Worm (Caenorhabditis elegans): ENCODE data around the gene srlf-1.

srlf-1 gene

DNA sequence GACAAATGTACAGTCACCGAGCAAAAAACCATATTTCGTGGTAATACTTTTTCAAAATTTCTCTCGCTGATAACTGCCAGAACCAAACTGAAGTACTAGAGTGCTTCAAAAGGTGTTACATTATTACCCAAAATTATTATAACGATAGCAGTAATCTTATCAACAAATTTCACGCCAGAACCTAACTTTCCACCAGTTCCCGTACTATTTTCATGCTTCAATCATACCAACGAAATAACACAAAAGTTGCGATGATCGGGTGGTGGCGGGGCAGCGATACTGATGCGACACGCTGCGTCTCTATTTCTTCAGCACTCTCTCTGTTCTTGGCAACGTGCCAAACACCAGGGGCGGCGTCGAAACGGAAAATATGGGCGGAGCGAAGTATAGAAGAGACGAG is 18.6 kb downstream of the srlf-1 start:
- peak; percentile 55 for TF ChIP-seq elt-2 (tag; optimal IDR thresholded peaks at IDR 0.05)
- TF ChIP-seq hlh-6 (tag; optimal IDR thresholded peaks at IDR 0.05) = no peak
- no peak for TF ChIP-seq ama-1 (optimal IDR thresholded peaks at IDR 0.05)
- TF ChIP-seq K02D7.2 (tag; optimal IDR thresholded peaks at IDR 0.05) = no peak
- peak; percentile 26 for TF ChIP-seq nfya-1 (tag; optimal IDR thresholded peaks at IDR 0.05)
- no peak for TF ChIP-seq K09A11.1 (tag; optimal IDR thresholded peaks at IDR 0.05; ENCODE audit: insufficient read depth)
- no peak for TF ChIP-seq Y22D7AL.16 (tag; optimal IDR thresholded peaks at IDR 0.05)
- TF ChIP-seq ceh-18 (tag; optimal IDR thresholded peaks at IDR 0.05) = peak; percentile 10

ce11 chrII:7809358-7809914 is 19.0 kb downstream of the srlf-1 start:
- TF ChIP-seq lim-6 (tag; optimal IDR thresholded peaks at IDR 0.05) (no peak), nhr-232 (tag; optimal IDR thresholded peaks at IDR 0.05) (no peak), ceh-18 (tag; optimal IDR thresholded peaks at IDR 0.05) (no peak), odd-2 (tag; optimal IDR thresholded peaks at IDR 0.05) (no peak), ama-1 (optimal IDR thresholded peaks at IDR 0.05) (no peak), F13H6.1 (tag; optimal IDR thresholded peaks at IDR 0.05) (no peak), pha-4 (tag; optimal IDR thresholded peaks at IDR 0.05) (no peak), Y22D7AL.16 (tag; optimal IDR thresholded peaks at IDR 0.05) (no peak), T23F11.4 (GFP tag; optimal IDR thresholded peaks at IDR 0.05) (no peak), tbx-2 (tag; optimal IDR thresholded peaks at IDR 0.05) (peak; percentile 36), K09A11.1 (tag; optimal IDR thresholded peaks at IDR 0.05; ENCODE audit: insufficient read depth) (no peak), unc-42 (tag; optimal IDR thresholded peaks at IDR 0.05) (peak; percentile 86)

ce11 chrII:7810162-7810868 is 19.9 kb downstream of the srlf-1 start:
- TF ChIP-seq ceh-9 (tag; optimal IDR thresholded peaks at IDR 0.05) (no peak), fax-1 (tag; optimal IDR thresholded peaks at IDR 0.05) (no peak), mec-3 (tag; optimal IDR thresholded peaks at IDR 0.05; ENCODE audit: borderline replicate concordance) (no peak), zip-5 (tag; optimal IDR thresholded peaks at IDR 0.05) (no peak), unc-42 (tag; optimal IDR thresholded peaks at IDR 0.05) (no peak), pha-4 (tag; optimal IDR thresholded peaks at IDR 0.05) (no peak), nhr-232 (tag; optimal IDR thresholded peaks at IDR 0.05) (no peak), ets-4 (tag; optimal IDR thresholded peaks at IDR 0.05) (no peak), odd-2 (tag; optimal IDR thresholded peaks at IDR 0.05) (peak; percentile 3), pax-1 (tag; optimal IDR thresholded peaks at IDR 0.05) (no peak), ceh-30 (tag; optimal IDR thresholded peaks at IDR 0.05) (no peak), unc-55 (GFP tag; optimal IDR thresholded peaks at IDR 0.05) (peak; percentile 69), che-1 (tag; optimal IDR thresholded peaks at IDR 0.05) (no peak), ceh-2 (tag; optimal IDR thresholded peaks at IDR 0.05) (no peak), ceh-24 (tag; optimal IDR thresholded peaks at IDR 0.05) (no peak), ceh-6 (GFP tag; optimal IDR thresholded peaks at IDR 0.05) (no peak)

- TF ChIP-seq ceh-22 (tag; optimal IDR thresholded peaks at IDR 0.05) (no peak), fkh-10 (GFP tag; optimal IDR thresholded peaks at IDR 0.05) (no peak), C38D4.7 (GFP tag; optimal IDR thresholded peaks at IDR 0.05) (no peak), madf-2 (tag; optimal IDR thresholded peaks at IDR 0.05) (no peak), ceh-19 (GFP tag; optimal IDR thresholded peaks at IDR 0.05) (peak; percentile 80), ceh-31 (tag; optimal IDR thresholded peaks at IDR 0.05) (peak; percentile 48), eyg-1 (tag; optimal IDR thresholded peaks at IDR 0.05) (no peak), pros-1 (tag; optimal IDR thresholded peaks at IDR 0.05) (no peak), C08G9.2 (tag; optimal IDR thresholded peaks at IDR 0.05) (no peak), pha-2 (tag; optimal IDR thresholded peaks at IDR 0.05) (no peak), nhr-11 (tag; optimal IDR thresholded peaks at IDR 0.05) (no peak), ceh-18 (tag; optimal IDR thresholded peaks at IDR 0.05) (no peak), lim-6 (tag; optimal IDR thresholded peaks at IDR 0.05) (no peak), tbx-2 (tag; optimal IDR thresholded peaks at IDR 0.05) (peak; percentile 36), hlh-30 (tag; optimal IDR thresholded peaks at IDR 0.05; ENCODE audit: insufficient read depth) (peak; percentile 74), rnt-1 (tag; optimal IDR thresholded peaks at IDR 0.05) (no peak), che-1 (tag; optimal IDR thresholded peaks at IDR 0.05) (no peak), mec-3 (tag; optimal IDR thresholded peaks at IDR 0.05; ENCODE audit: borderline replicate concordance) (no peak), ttx-3 (tag; optimal IDR thresholded peaks at IDR 0.05) (no peak), pqm-1 (tag; optimal IDR thresholded peaks at IDR 0.05) (no peak), unc-55 (GFP tag; optimal IDR thresholded peaks at IDR 0.05) (no peak), syd-9 (tag; optimal IDR thresholded peaks at IDR 0.05) (peak; percentile 52), fkh-6 (tag; optimal IDR thresholded peaks at IDR 0.05) (no peak)
These were observed 20.6 kb downstream of the srlf-1 start, which contains the start of gene cki-1 for ce11 chrII:7810869-7811543. Gene cki-1, plus strand, starts transcription at chrII:7811240.
